Worm (Caenorhabditis elegans): ENCODE data around the gene clec-137.

Gene clec-137

ce11 chrII:4616443-4616842 lies 1.4 kb downstream of the clec-137 start, which contains the start of gene clec-136:
TSS of gene clec-136 (minus strand) at chrII:4616543.
- no peak for TF ChIP-seq zag-1 (tag; optimal IDR thresholded peaks at IDR 0.05)
- no peak for TF ChIP-seq blmp-1 (tag; optimal IDR thresholded peaks at IDR 0.05; ENCODE audit: insufficient read depth)
- TF ChIP-seq C34F6.9 (tag; optimal IDR thresholded peaks at IDR 0.05), result no peak
- no peak for TF ChIP-seq nhr-21 (tag; optimal IDR thresholded peaks at IDR 0.05)
- no peak for TF ChIP-seq unc-62 (GFP tag; optimal IDR thresholded peaks at IDR 0.05)
- no peak for TF ChIP-seq Y55F3AM.14 (GFP tag; optimal IDR thresholded peaks at IDR 0.05)
- no peak for TF ChIP-seq nhr-23 (tag; optimal IDR thresholded peaks at IDR 0.05)
- TF ChIP-seq nhr-237 (tag; optimal IDR thresholded peaks at IDR 0.05), result no peak
- no peak for TF ChIP-seq peb-1 (tag; optimal IDR thresholded peaks at IDR 0.05)
- no peak for TF ChIP-seq sma-3 (GFP tag; optimal IDR thresholded peaks at IDR 0.05)
- TF ChIP-seq R02D3.7 (tag; optimal IDR thresholded peaks at IDR 0.05), result no peak
- TF ChIP-seq nhr-25 (tag; optimal IDR thresholded peaks at IDR 0.05), result no peak
- no peak for TF ChIP-seq fos-1 (tag; optimal IDR thresholded peaks at IDR 0.05)
- TF ChIP-seq alr-1 (tag; optimal IDR thresholded peaks at IDR 0.05), result no peak
- no peak for TF ChIP-seq mab-5 (tag; optimal IDR thresholded peaks at IDR 0.05)

DNA sequence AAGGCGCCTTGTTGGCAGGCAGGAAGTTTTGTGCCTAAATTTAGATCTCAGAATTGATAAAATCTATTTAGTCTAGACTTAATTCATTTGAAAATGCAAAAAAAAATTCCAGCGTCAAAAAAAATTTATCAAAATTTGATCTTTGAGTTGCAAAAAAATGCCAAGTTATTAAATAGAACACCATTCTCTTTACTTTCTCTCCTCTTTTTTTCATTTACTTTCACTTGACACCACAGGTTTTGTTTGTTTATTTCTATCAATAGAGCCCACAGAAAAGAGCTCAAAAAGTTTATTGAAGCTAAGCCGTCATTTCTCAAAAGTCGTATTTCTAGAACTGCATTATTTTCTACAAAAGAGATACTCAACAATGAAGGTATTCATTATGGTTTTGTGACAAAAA lies 5.2 kb downstream of the clec-137 start, which contains the start of gene pqn-35:
pqn-35 (plus strand) TSS at position 301 of the 400 bp plus-strand sequence.
- TF ChIP-seq unc-55 (GFP tag; optimal IDR thresholded peaks at IDR 0.05), result no peak
- no peak for TF ChIP-seq Y55F3AM.14 (GFP tag; optimal IDR thresholded peaks at IDR 0.05)
- no peak for TF ChIP-seq unc-39 (tag; optimal IDR thresholded peaks at IDR 0.05)
- TF ChIP-seq snpc-4 (tag; optimal IDR thresholded peaks at IDR 0.05), result no peak
- TF ChIP-seq nhr-6 (tag; optimal IDR thresholded peaks at IDR 0.05), result no peak
- TF ChIP-seq fos-1 (tag; optimal IDR thresholded peaks at IDR 0.05), result no peak
- TF ChIP-seq crh-2 (tag; optimal IDR thresholded peaks at IDR 0.05), result no peak
- no peak for TF ChIP-seq nhr-23 (tag; optimal IDR thresholded peaks at IDR 0.05)
- TF ChIP-seq nhr-129 (tag; optimal IDR thresholded peaks at IDR 0.05), result no peak
- no peak for TF ChIP-seq nhr-237 (tag; optimal IDR thresholded peaks at IDR 0.05)
- TF ChIP-seq F13H6.1 (tag; optimal IDR thresholded peaks at IDR 0.05), result no peak
- TF ChIP-seq nhr-77 (tag; optimal IDR thresholded peaks at IDR 0.05), result no peak

- TF ChIP-seq skn-1 (tag; optimal IDR thresholded peaks at IDR 0.05) (no peak), nhr-11 (tag; optimal IDR thresholded peaks at IDR 0.05) (no peak), C34F6.9 (tag; optimal IDR thresholded peaks at IDR 0.05) (no peak), elt-1 (tag; optimal IDR thresholded peaks at IDR 0.05) (no peak), R02D3.7 (tag; optimal IDR thresholded peaks at IDR 0.05) (no peak), ztf-1 (GFP tag; conservative IDR thresholded peaks at IDR 0.05) (no peak), ztf-11 (tag; optimal IDR thresholded peaks at IDR 0.05) (no peak), unc-39 (tag; optimal IDR thresholded peaks at IDR 0.05) (no peak), ztf-4 (tag; optimal IDR thresholded peaks at IDR 0.05) (no peak), nhr-23 (tag; optimal IDR thresholded peaks at IDR 0.05) (no peak), ceh-16 (tag; optimal IDR thresholded peaks at IDR 0.05) (no peak), alr-1 (tag; optimal IDR thresholded peaks at IDR 0.05) (no peak), mdl-1 (tag; optimal IDR thresholded peaks at IDR 0.05) (no peak), sma-3 (GFP tag; optimal IDR thresholded peaks at IDR 0.05) (no peak), unc-55 (GFP tag; optimal IDR thresholded peaks at IDR 0.05) (no peak), Y55F3AM.14 (GFP tag; optimal IDR thresholded peaks at IDR 0.05) (no peak), snpc-4 (tag; optimal IDR thresholded peaks at IDR 0.05) (no peak), lin-13 (GFP tag; optimal IDR thresholded peaks at IDR 0.05) (no peak)
Observed at ce11 chrII:4608073-4608472, 9.8 kb downstream of the clec-137 start, which contains the start of gene F35D11.3. TSS of gene F35D11.3 (plus strand) at chrII:4608372.

ce11 chrII:4606687-4607297 lies 11.1 kb downstream of the clec-137 start:
- TF ChIP-seq ceh-82 (tag; optimal IDR thresholded peaks at IDR 0.05) (no peak), C34F6.9 (tag; optimal IDR thresholded peaks at IDR 0.05) (peak; percentile 32), ztf-4 (tag; optimal IDR thresholded peaks at IDR 0.05) (no peak), fos-1 (tag; optimal IDR thresholded peaks at IDR 0.05) (peak; percentile 26), crh-2 (tag; optimal IDR thresholded peaks at IDR 0.05) (peak; percentile 23)

DNA sequence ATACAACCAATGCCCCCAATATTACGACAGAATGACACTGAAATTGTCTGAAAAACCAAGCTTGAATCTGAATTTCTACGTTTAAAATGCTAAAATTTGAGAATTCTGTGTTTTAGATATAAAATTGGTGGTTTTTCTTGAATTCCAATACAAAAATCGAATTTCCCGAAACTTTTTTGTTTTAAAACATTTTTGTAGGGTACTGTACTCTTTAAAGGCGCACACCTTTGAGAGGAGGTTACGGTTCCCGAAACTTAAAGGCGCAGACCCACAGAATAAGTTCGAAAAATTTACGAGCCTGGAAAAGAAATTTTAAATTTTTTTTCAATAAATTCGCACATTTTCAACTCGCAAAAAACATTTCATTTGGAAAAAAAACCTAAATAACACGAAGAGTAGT lies 13.2 kb downstream of the clec-137 start:
- no peak for TF ChIP-seq elt-3 (tag; optimal IDR thresholded peaks at IDR 0.05)
- no peak for TF ChIP-seq nhr-237 (tag; optimal IDR thresholded peaks at IDR 0.05)

All from whole organism, L2 larva.